Worm (Caenorhabditis elegans) whole organism, L1 larva: ENCODE results near the gene W03A5.1.
A peak's percentile ranks its signal among the peaks of the same experiment; 100 is the strongest.

Experiments
- C04F5.9 ChIP-seq: sonication (generic microtip); optimal IDR thresholded peaks from 2 replicates; lab custom pipeline; 2016; ENCODE audit warnings: missing genetic modification characterization, missing compliant biosample characterization
- C34B4.2 ChIP-seq: sonication (generic microtip); optimal IDR thresholded peaks from 2 replicates; lab custom pipeline; 2017; ENCODE audit warnings: mild to moderate bottlenecking, missing genetic modification characterization, missing compliant biosample characterization
- Y116A8C.19 ChIP-seq: sonication (generic microtip); optimal IDR thresholded peaks from 2 replicates; lab custom pipeline; 2016; ENCODE audit warnings: missing compliant biosample characterization, missing genetic modification characterization, borderline replicate concordance
- blmp-1 ChIP-seq: fragments of 150-350 bp; optimal IDR thresholded peaks from 2 replicates; lab custom pipeline; 2014; ENCODE audit warnings: missing biosample characterization, missing genetic modification characterization
- ceh-8 ChIP-seq: fragments of 200-800 bp; sonication (Bioruptor generic); optimal IDR thresholded peaks from 2 replicates; lab custom pipeline; 2018; ENCODE audit warnings: mild to moderate bottlenecking, missing genetic modification characterization, moderate library complexity, missing compliant biosample characterization
- ceh-88 ChIP-seq: fragments of 200-800 bp; sonication (Bioruptor generic); IDR thresholded peaks from 2 replicates; pipeline ENCODE4 v1.3.6; 2022; ENCODE audit warnings: missing genetic modification characterization, missing compliant biosample characterization
- ces-1 ChIP-seq: fragments of 150-350 bp; optimal IDR thresholded peaks from 2 replicates; lab custom pipeline; 2014; ENCODE audit warnings: missing biosample characterization, missing genetic modification reagents, missing genetic modification characterization
- dpl-1 ChIP-seq, 3 experiments: fragments of 150-350 bp in 2 of 3; sonication (generic microtip) in 1 of 3; optimal IDR thresholded peaks; 2 replicates each; lab custom pipeline; 2014 to 2017; ENCODE audit warnings: missing biosample characterization in 3 of 3, missing genetic modification characterization in 3 of 3, missing genetic modification reagents in 3 of 3
- efl-1 ChIP-seq, 4 experiments: fragments of 150-350 bp; optimal IDR thresholded peaks in 3 of 4; peaks in 1 of 4; 1 replicate in 1 of 4; 2 replicates in 3 of 4; lab custom pipeline; 2014; ENCODE audit warnings: missing biosample characterization in 2 of 4, missing genetic modification characterization in 2 of 4, missing genetic modification reagents in 2 of 4
- elt-3 ChIP-seq, 6 experiments: fragments of 150-350 bp in 1 of 6; sonication (generic microtip); optimal IDR thresholded peaks; 2 replicates each; lab custom pipeline; 2017 to 2018; ENCODE audit warnings: missing biosample characterization in 6 of 6, missing genetic modification characterization in 6 of 6, inconsistent platforms in 1 of 6
- fkh-10 ChIP-seq: sonication (generic microtip); optimal IDR thresholded peaks from 2 replicates; lab custom pipeline; 2017; ENCODE audit warnings: missing biosample characterization, missing genetic modification reagents, missing genetic modification characterization
- fkh-8 ChIP-seq: sonication (generic microtip); optimal IDR thresholded peaks from 2 replicates; lab custom pipeline; 2016; ENCODE audit warnings: mild to moderate bottlenecking, missing genetic modification characterization, missing compliant biosample characterization
- hlh-17 ChIP-seq: fragments of 200-800 bp; sonication (Bioruptor generic); optimal IDR thresholded peaks from 2 replicates; lab custom pipeline; 2018; ENCODE audit warnings: missing genetic modification characterization, mild to moderate bottlenecking, missing compliant biosample characterization, moderate library complexity, borderline replicate concordance
- irx-1 ChIP-seq: sonication (generic microtip); optimal IDR thresholded peaks from 2 replicates; lab custom pipeline; 2016; ENCODE audit warnings: missing genetic modification characterization, missing compliant biosample characterization
- lin-14 ChIP-seq: fragments of 200-800 bp; sonication (Bioruptor generic); optimal IDR thresholded peaks from 2 replicates; lab custom pipeline; 2018; ENCODE audit warnings: mild to moderate bottlenecking, missing genetic modification characterization, moderate library complexity, missing compliant biosample characterization
- lin-35 ChIP-seq, 2 experiments: fragments of 150-350 bp; optimal IDR thresholded peaks; 2 replicates each; lab custom pipeline; 2014; ENCODE audit warnings: missing biosample characterization in 2 of 2, missing genetic modification characterization in 2 of 2, missing genetic modification reagents in 2 of 2
- lsy-2 ChIP-seq, 2 experiments: fragments of 150-350 bp; optimal IDR thresholded peaks; 2 replicates each; lab custom pipeline; 2014; ENCODE audit warnings: missing biosample characterization in 2 of 2, missing genetic modification characterization in 2 of 2
- mab-9 ChIP-seq: fragments of 200-800 bp; sonication (Bioruptor generic); IDR thresholded peaks from 2 replicates; pipeline ENCODE4 v1.3.6; 2022; ENCODE audit warnings: missing genetic modification reagents, missing genetic modification characterization, missing compliant biosample characterization
- mdl-1 ChIP-seq, 2 experiments: fragments of 150-350 bp; optimal IDR thresholded peaks; 2 replicates each; lab custom pipeline; 2014 to 2017; ENCODE audit warnings: missing biosample characterization in 2 of 2, missing genetic modification characterization in 2 of 2, inconsistent platforms in 1 of 2
- mef-2 ChIP-seq: fragments of 150-350 bp; optimal IDR thresholded peaks from 2 replicates; lab custom pipeline; 2014; ENCODE audit warnings: missing biosample characterization, missing genetic modification characterization
- nhr-19 ChIP-seq: fragments of 200-800 bp; sonication (Bioruptor generic); conservative IDR thresholded peaks from 2 replicates; pipeline ENCODE4 v1.3.6; 2022; ENCODE audit warnings: missing genetic modification characterization, missing compliant biosample characterization
- nhr-20 ChIP-seq: sonication (generic microtip); optimal IDR thresholded peaks from 2 replicates; lab custom pipeline; 2016; ENCODE audit warnings: mild to moderate bottlenecking, missing genetic modification characterization, missing compliant biosample characterization
- nhr-71 ChIP-seq: sonication (generic microtip); optimal IDR thresholded peaks from 2 replicates; lab custom pipeline; 2016; ENCODE audit warnings: mild to moderate bottlenecking, missing genetic modification characterization, moderate library complexity, missing compliant biosample characterization
- sox-4 ChIP-seq: sonication (generic microtip); optimal IDR thresholded peaks from 2 replicates; lab custom pipeline; 2016; ENCODE audit warnings: missing genetic modification characterization, missing compliant biosample characterization
- unc-62 ChIP-seq: fragments of 150-350 bp; optimal IDR thresholded peaks from 2 replicates; lab custom pipeline; 2014; ENCODE audit warnings: missing biosample characterization, missing genetic modification reagents, missing genetic modification characterization
- unc-98 ChIP-seq: fragments of 200-800 bp; sonication (Bioruptor generic); IDR thresholded peaks from 2 replicates; pipeline ENCODE4 v1.3.6; 2022; ENCODE audit warnings: missing genetic modification characterization, missing compliant biosample characterization
- zag-1 ChIP-seq: fragments of 150-350 bp; optimal IDR thresholded peaks from 2 replicates; lab custom pipeline; 2014; ENCODE audit warnings: missing biosample characterization, missing genetic modification characterization
- zip-4 ChIP-seq: fragments of 200-800 bp; sonication (Bioruptor generic); optimal IDR thresholded peaks from 2 replicates; lab custom pipeline; 2018; ENCODE audit warnings: mild to moderate bottlenecking, missing genetic modification characterization, moderate library complexity, missing compliant biosample characterization
- ztf-4 ChIP-seq: fragments of 150-350 bp; optimal IDR thresholded peaks from 2 replicates; lab custom pipeline; 2014; ENCODE audit warnings: missing biosample characterization, missing genetic modification characterization

W03A5.1 gene

ce11 chrIII:5367995-5368899, 39.4 kb upstream of the W03A5.1 start, which contains the start of gene dhs-9 (continued):
- TF ChIP-seq ceh-88, result no peak
- TF ChIP-seq nhr-71, result peak; percentile 12
- no peak for TF ChIP-seq zip-4 (GFP tag; lab: Kevin White, UChicago)

DNA sequence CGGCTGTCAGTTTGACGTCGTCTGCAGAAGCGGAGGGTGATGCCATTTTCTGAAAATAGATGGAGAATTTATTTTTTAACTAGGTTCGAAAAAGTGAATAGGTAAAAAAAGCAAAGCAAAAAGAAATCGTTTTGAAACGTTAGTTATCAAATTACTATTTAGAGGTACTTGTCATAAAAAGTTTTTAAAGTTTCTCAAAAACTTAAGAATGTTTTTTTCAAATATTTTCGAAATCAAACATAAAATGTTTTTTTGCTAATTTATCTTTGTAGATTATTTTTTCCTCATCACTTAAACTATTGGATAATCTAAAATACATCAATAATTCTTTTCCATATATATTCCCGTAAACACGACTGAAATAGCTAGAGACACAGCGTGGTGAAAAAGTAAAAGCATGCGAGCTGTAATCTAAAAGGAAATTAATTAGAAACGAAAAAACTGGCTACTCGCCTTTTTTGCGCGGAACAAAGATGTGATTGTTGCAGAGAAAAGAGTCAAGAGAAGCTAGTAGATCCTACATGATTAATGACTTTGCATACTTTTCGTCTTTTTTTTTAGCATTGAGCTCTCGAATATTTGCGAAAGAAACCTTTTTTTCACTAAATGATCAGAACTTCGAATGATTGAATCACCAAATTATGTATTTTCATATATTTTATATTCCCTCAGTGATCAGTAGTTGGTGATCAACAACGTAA, 36.3 kb upstream of the W03A5.1 start, which contains the start of gene szy-2:
szy-2 (minus strand) TSS at position 51 of the 701 bp plus-strand sequence.
- TF ChIP-seq hlh-17 (GFP tag; lab: Kevin White, UChicago) (no peak), C34B4.2 (tag; lab: Kevin White, UChicago) (no peak), ces-1 (GFP tag; lab: Kevin White, UChicago) (no peak), unc-98 (GFP tag; lab: Robert Waterston, UW) (no peak), dpl-1 (GFP tag; optimal IDR thresholded peaks at IDR 0.05; lab: Kevin White, UChicago) (no peak), ceh-8 (GFP tag; lab: Kevin White, UChicago) (no peak), zag-1 (tag; lab: Kevin White, UChicago) (no peak), ceh-88 (no peak), mef-2 (tag; lab: Kevin White, UChicago) (no peak), irx-1 (tag; lab: Kevin White, UChicago) (no peak), fkh-8 (no peak), C04F5.9 (no peak), unc-62 (GFP tag; lab: Kevin White, UChicago) (no peak), mab-9 (no peak), Y116A8C.19 (tag; lab: Kevin White, UChicago) (no peak), sox-4 (tag; lab: Kevin White, UChicago) (no peak), elt-3 (tag; optimal IDR thresholded peaks at IDR 0.05; lab: Kevin White, UChicago) (no peak)
- TF ChIP-seq, all 84 proteins: peak for 0

DNA sequence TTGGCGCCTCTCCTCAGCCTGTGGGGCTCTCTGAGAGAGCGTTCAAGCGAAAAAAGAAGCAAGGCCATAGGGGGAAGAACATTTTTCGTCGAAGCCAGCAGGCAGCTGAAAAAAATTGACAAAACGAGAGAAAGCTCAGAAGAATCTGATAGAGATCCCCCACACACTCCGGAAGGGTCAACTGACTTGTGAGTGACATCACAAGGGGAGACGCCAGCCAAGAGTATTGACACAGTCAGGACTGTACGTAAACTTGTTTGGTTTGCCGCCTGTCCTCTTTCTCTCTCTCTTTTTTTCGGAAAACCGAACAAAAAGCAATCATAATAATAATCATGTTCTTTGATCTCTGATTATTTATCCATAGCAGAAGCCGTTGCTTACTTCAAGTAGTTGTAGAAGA, 34.8 kb upstream of the W03A5.1 start:
- no peak for TF ChIP-seq efl-1 (optimal IDR thresholded peaks at IDR 0.05; lab: Kevin White, UChicago)
- TF ChIP-seq efl-1 (GFP tag; optimal IDR thresholded peaks at IDR 0.05 in 1 of 2; lab: Kevin White, UChicago), result peak in 1 of 2 experiments; percentile 42
- TF ChIP-seq fkh-10 (GFP tag; lab: Kevin White, UChicago), result no peak
- 0 out of 2 replicates have a peak, but pooled peaks have one; percentile 11 for TF ChIP-seq nhr-19 (GFP tag; lab: Robert Waterston, UW)
- no peak for TF ChIP-seq ztf-4 (tag; lab: Kevin White, UChicago)
- TF ChIP-seq elt-3 (tag; optimal IDR thresholded peaks at IDR 0.05; lab: Kevin White, UChicago), result peak in 1 of 6 experiments; percentile 1
- TF ChIP-seq lin-14, result peak; percentile 50
- peak; percentile 27 for TF ChIP-seq nhr-20
- peak in 1 of 2 experiments; percentile 50 for TF ChIP-seq lin-35 (GFP tag; optimal IDR thresholded peaks at IDR 0.05; lab: Kevin White, UChicago)
- TF ChIP-seq mdl-1 (tag; optimal IDR thresholded peaks at IDR 0.05; lab: Kevin White, UChicago), result peak in 1 of 2 experiments; percentile 25
- no peak for TF ChIP-seq Y116A8C.19 (tag; lab: Kevin White, UChicago)
- peak in 1 of 3 experiments; percentile 5 for TF ChIP-seq dpl-1 (GFP tag; optimal IDR thresholded peaks at IDR 0.05; lab: Kevin White, UChicago)
- TF ChIP-seq zag-1 (tag; lab: Kevin White, UChicago), result no peak
- TF ChIP-seq nhr-71, result peak; percentile 24
- TF ChIP-seq blmp-1 (tag; lab: Kevin White, UChicago), result peak; percentile 37
- peak in 1 of 2 experiments; percentile 27 for TF ChIP-seq lsy-2 (tag; optimal IDR thresholded peaks at IDR 0.05; lab: Kevin White, UChicago)
- TF ChIP-seq, all 84 proteins: peak for 11

ce11 chrIII:5373715-5374114, 34.0 kb upstream of the W03A5.1 start:
- no peak for TF ChIP-seq efl-1 (optimal IDR thresholded peaks at IDR 0.05; lab: Kevin White, UChicago)
- TF ChIP-seq efl-1 (GFP tag; optimal IDR thresholded peaks at IDR 0.05 in 1 of 2; lab: Kevin White, UChicago), result peak in 1 of 2 experiments; percentile 90
- peak; percentile 7 for TF ChIP-seq blmp-1 (tag; lab: Kevin White, UChicago)
- no peak for TF ChIP-seq zag-1 (tag; lab: Kevin White, UChicago)
